Worm (Caenorhabditis elegans) whole organism, L1 larva: ENCODE data around the gene H17B01.2.

ENCODE experiments used
- C34B4.2 ChIP-seq: sonication (generic microtip); optimal IDR thresholded peaks from 2 replicates; lab custom pipeline; 2017; ENCODE audit warnings: mild to moderate bottlenecking, missing genetic modification characterization, missing compliant biosample characterization
- F16B12.6 ChIP-seq: fragments of 150-350 bp; optimal IDR thresholded peaks from 2 replicates; lab custom pipeline; 2014; ENCODE audit warnings: missing biosample characterization, missing genetic modification characterization
- Y116A8C.19 ChIP-seq: sonication (generic microtip); optimal IDR thresholded peaks from 2 replicates; lab custom pipeline; 2016; ENCODE audit warnings: missing compliant biosample characterization, missing genetic modification characterization, borderline replicate concordance
- aly-2 ChIP-seq: fragments of 150-350 bp; optimal IDR thresholded peaks from 2 replicates; lab custom pipeline; 2014; ENCODE audit warnings: missing biosample characterization, missing genetic modification characterization
- ama-1 ChIP-seq: fragments of 150-350 bp; optimal IDR thresholded peaks from 2 replicates; lab custom pipeline; 2014
- ceh-63 ChIP-seq: fragments of 200-800 bp; sonication (Bioruptor generic); optimal IDR thresholded peaks from 2 replicates; lab custom pipeline; 2018; ENCODE audit warnings: mild to moderate bottlenecking, missing genetic modification characterization, missing compliant biosample characterization
- ceh-8 ChIP-seq: fragments of 200-800 bp; sonication (Bioruptor generic); optimal IDR thresholded peaks from 2 replicates; lab custom pipeline; 2018; ENCODE audit warnings: mild to moderate bottlenecking, missing genetic modification characterization, moderate library complexity, missing compliant biosample characterization
- ceh-90 ChIP-seq: sonication (generic microtip); optimal IDR thresholded peaks from 2 replicates; lab custom pipeline; 2016; ENCODE audit warnings: missing genetic modification characterization, missing compliant biosample characterization
- dpl-1 ChIP-seq, 3 experiments: fragments of 150-350 bp in 2 of 3; sonication (generic microtip) in 1 of 3; optimal IDR thresholded peaks; 2 replicates each; lab custom pipeline; 2014 to 2017; ENCODE audit warnings: missing biosample characterization in 3 of 3, missing genetic modification characterization in 3 of 3, missing genetic modification reagents in 3 of 3
- dsc-1 ChIP-seq: sonication (generic microtip); optimal IDR thresholded peaks from 2 replicates; lab custom pipeline; 2016; ENCODE audit warnings: mild to moderate bottlenecking, missing genetic modification characterization, missing compliant biosample characterization
- efl-1 ChIP-seq, 4 experiments: fragments of 150-350 bp; optimal IDR thresholded peaks in 3 of 4; peaks in 1 of 4; 1 replicate in 1 of 4; 2 replicates in 3 of 4; lab custom pipeline; 2014; ENCODE audit warnings: missing biosample characterization in 2 of 4, missing genetic modification characterization in 2 of 4, missing genetic modification reagents in 2 of 4
- elt-2 ChIP-seq: sonication (generic microtip); optimal IDR thresholded peaks from 2 replicates; lab custom pipeline; 2016; ENCODE audit warnings: missing genetic modification characterization, mild to moderate bottlenecking, inconsistent platforms, missing compliant biosample characterization, missing genetic modification reagents
- elt-3 ChIP-seq, 6 experiments: fragments of 150-350 bp in 1 of 6; sonication (generic microtip); optimal IDR thresholded peaks; 2 replicates each; lab custom pipeline; 2017 to 2018; ENCODE audit warnings: missing biosample characterization in 6 of 6, missing genetic modification characterization in 6 of 6, inconsistent platforms in 1 of 6
- fkh-10 ChIP-seq: sonication (generic microtip); optimal IDR thresholded peaks from 2 replicates; lab custom pipeline; 2017; ENCODE audit warnings: missing biosample characterization, missing genetic modification reagents, missing genetic modification characterization
- fkh-4 ChIP-seq: sonication (generic microtip); optimal IDR thresholded peaks from 2 replicates; lab custom pipeline; 2016; ENCODE audit warnings: missing compliant biosample characterization, missing genetic modification characterization, borderline replicate concordance
- fos-1 ChIP-seq: fragments of 150-350 bp; optimal IDR thresholded peaks from 2 replicates; lab custom pipeline; 2014; ENCODE audit warnings: missing biosample characterization, missing genetic modification characterization
- grh-1 ChIP-seq: fragments of 200-800 bp; sonication (Bioruptor generic); IDR thresholded peaks from 2 replicates; pipeline ENCODE4 v1.3.6; 2022; ENCODE audit warnings: missing genetic modification reagents, missing genetic modification characterization, missing compliant biosample characterization
- hlh-4 ChIP-seq: sonication (generic microtip); optimal IDR thresholded peaks from 2 replicates; lab custom pipeline; 2016; ENCODE audit warnings: mild to moderate bottlenecking, missing genetic modification characterization, missing compliant biosample characterization
- hpl-2 ChIP-seq: fragments of 150-350 bp; optimal IDR thresholded peaks from 2 replicates; lab custom pipeline; 2014; ENCODE audit warnings: missing biosample characterization, missing genetic modification reagents, missing genetic modification characterization
- isw-1 ChIP-seq: fragments of 200-800 bp; sonication (Bioruptor generic); IDR thresholded peaks from 2 replicates; pipeline ENCODE4 v1.3.6; 2022; ENCODE audit warnings: missing genetic modification characterization, missing compliant biosample characterization
- lin-13 ChIP-seq: fragments of 150-350 bp; optimal IDR thresholded peaks from 2 replicates; lab custom pipeline; 2014; ENCODE audit warnings: missing biosample characterization, missing genetic modification reagents, missing genetic modification characterization
- lin-15B ChIP-seq: fragments of 150-350 bp; sonication (generic microtip); optimal IDR thresholded peaks from 3 replicates; lab custom pipeline; 2014; ENCODE audit warnings: missing biosample characterization, missing genetic modification characterization
- lin-35 ChIP-seq, 2 experiments: fragments of 150-350 bp; optimal IDR thresholded peaks; 2 replicates each; lab custom pipeline; 2014; ENCODE audit warnings: missing biosample characterization in 2 of 2, missing genetic modification characterization in 2 of 2, missing genetic modification reagents in 2 of 2
- lin-39 ChIP-seq: fragments of 150-350 bp; optimal IDR thresholded peaks from 2 replicates; lab custom pipeline; 2014; ENCODE audit warnings: missing biosample characterization, missing genetic modification reagents, missing genetic modification characterization
- lsy-2 ChIP-seq, 2 experiments: fragments of 150-350 bp; optimal IDR thresholded peaks; 2 replicates each; lab custom pipeline; 2014; ENCODE audit warnings: missing biosample characterization in 2 of 2, missing genetic modification characterization in 2 of 2
- mef-2 ChIP-seq: fragments of 150-350 bp; optimal IDR thresholded peaks from 2 replicates; lab custom pipeline; 2014; ENCODE audit warnings: missing biosample characterization, missing genetic modification characterization
- nhr-19 ChIP-seq: fragments of 200-800 bp; sonication (Bioruptor generic); conservative IDR thresholded peaks from 2 replicates; pipeline ENCODE4 v1.3.6; 2022; ENCODE audit warnings: missing genetic modification characterization, missing compliant biosample characterization
- nhr-20 ChIP-seq: sonication (generic microtip); optimal IDR thresholded peaks from 2 replicates; lab custom pipeline; 2016; ENCODE audit warnings: mild to moderate bottlenecking, missing genetic modification characterization, missing compliant biosample characterization
- nhr-237 ChIP-seq: fragments of 150-350 bp; optimal IDR thresholded peaks from 2 replicates; lab custom pipeline; 2014; ENCODE audit warnings: missing biosample characterization, missing genetic modification characterization
- nhr-76 ChIP-seq: sonication (generic microtip); optimal IDR thresholded peaks from 2 replicates; lab custom pipeline; 2017; ENCODE audit warnings: missing biosample characterization, missing genetic modification characterization
- nhr-77 ChIP-seq: fragments of 150-350 bp; optimal IDR thresholded peaks from 2 replicates; lab custom pipeline; 2014; ENCODE audit warnings: missing biosample characterization, missing genetic modification characterization
- nhr-85 ChIP-seq: sonication (generic microtip); peaks from one replicate; lab custom pipeline; 2016; ENCODE audit warnings: missing genetic modification characterization, inconsistent platforms, missing compliant biosample characterization
- nhr-90 ChIP-seq: sonication (generic microtip); optimal IDR thresholded peaks from 2 replicates; lab custom pipeline; 2016; ENCODE audit warnings: mild to moderate bottlenecking, missing genetic modification characterization, missing compliant biosample characterization; ENCODE audit not compliant: poor library complexity
- skn-1 ChIP-seq: fragments of 150-350 bp; optimal IDR thresholded peaks from 2 replicates; lab custom pipeline; 2014; ENCODE audit warnings: missing biosample characterization, missing genetic modification characterization
- snpc-4 ChIP-seq: fragments of 150-350 bp; optimal IDR thresholded peaks from 2 replicates; lab custom pipeline; 2014; ENCODE audit warnings: missing biosample characterization, missing genetic modification characterization
- snu-23 ChIP-seq: sonication (generic microtip); optimal IDR thresholded peaks from 2 replicates; lab custom pipeline; 2016; ENCODE audit warnings: missing genetic modification characterization, missing compliant biosample characterization
- swsn-7 ChIP-seq: sonication (generic microtip); optimal IDR thresholded peaks from 2 replicates; lab custom pipeline; 2016; ENCODE audit warnings: missing genetic modification characterization, missing compliant biosample characterization
- unc-130 ChIP-seq: fragments of 150-350 bp; optimal IDR thresholded peaks from 2 replicates; lab custom pipeline; 2017; ENCODE audit warnings: missing biosample characterization, missing genetic modification characterization, inconsistent platforms
- unc-62 ChIP-seq: fragments of 150-350 bp; optimal IDR thresholded peaks from 2 replicates; lab custom pipeline; 2014; ENCODE audit warnings: missing biosample characterization, missing genetic modification reagents, missing genetic modification characterization
- xbp-1 ChIP-seq: sonication (generic microtip); optimal IDR thresholded peaks from 2 replicates; lab custom pipeline; 2016; ENCODE audit warnings: missing genetic modification characterization, missing compliant biosample characterization
- ztf-4 ChIP-seq: fragments of 150-350 bp; optimal IDR thresholded peaks from 2 replicates; lab custom pipeline; 2014; ENCODE audit warnings: missing biosample characterization, missing genetic modification characterization

The H17B01.2 gene

ce11 chrII:1470515-1470966 lies at the start of gene H17B01.2:
Gene H17B01.2, plus strand, starts transcription at chrII:1470565.
- TF ChIP-seq fkh-4 (tag; lab: Kevin White, UChicago) (no peak), Y116A8C.19 (tag; lab: Kevin White, UChicago) (no peak), fkh-10 (no peak), lin-13 (GFP tag; lab: Kevin White, UChicago) (no peak), snpc-4 (no peak)
- TF ChIP-seq, all 84 proteins: peak for 0

ce11 chrII:1420806-1421463 lies 49.4 kb upstream of the H17B01.2 start:
- no peak for TF ChIP-seq mef-2 (tag; lab: Kevin White, UChicago)
- no peak for TF ChIP-seq grh-1 (GFP tag; lab: Robert Waterston, UW)

- TF ChIP-seq efl-1 (optimal IDR thresholded peaks at IDR 0.05; lab: Kevin White, UChicago) (no peak), efl-1 (GFP tag; optimal IDR thresholded peaks at IDR 0.05 in 1 of 2; lab: Kevin White, UChicago) (peak in 1 of 2 experiments; percentile 33), Y116A8C.19 (tag; lab: Kevin White, UChicago) (no peak)
Measured at ce11 chrII:1423660-1424059, 46.7 kb upstream of the H17B01.2 start, which contains the start of gene Y51H7C.10. Gene Y51H7C.10, minus strand, starts transcription at chrII:1423760.

ce11 chrII:1436715-1437114 lies 33.6 kb upstream of the H17B01.2 start:
- TF ChIP-seq ceh-8 (GFP tag; lab: Kevin White, UChicago): no peak
- no peak for TF ChIP-seq elt-2
- TF ChIP-seq nhr-19: no peak
- TF ChIP-seq hlh-4 (tag; lab: Kevin White, UChicago): no peak
- TF ChIP-seq ceh-90 (tag; lab: Kevin White, UChicago): no peak
- TF ChIP-seq nhr-20: no peak
- no peak for TF ChIP-seq fos-1 (tag; lab: Kevin White, UChicago)
- no peak for TF ChIP-seq fkh-4 (tag; lab: Kevin White, UChicago)
- TF ChIP-seq ceh-63 (GFP tag; lab: Kevin White, UChicago): no peak
- no peak for TF ChIP-seq lin-13 (GFP tag; lab: Kevin White, UChicago)
- TF ChIP-seq lin-15B (tag; lab: Kevin White, UChicago): no peak
- TF ChIP-seq ztf-4: no peak
- TF ChIP-seq hpl-2: no peak
- TF ChIP-seq nhr-237 (tag; lab: Kevin White, UChicago): no peak
- no peak for TF ChIP-seq efl-1 (optimal IDR thresholded peaks at IDR 0.05; lab: Kevin White, UChicago)
- no peak for TF ChIP-seq efl-1 (GFP tag; optimal IDR thresholded peaks at IDR 0.05 in 1 of 2; lab: Kevin White, UChicago)
- TF ChIP-seq lsy-2 (tag; optimal IDR thresholded peaks at IDR 0.05; lab: Kevin White, UChicago): no peak
- no peak for TF ChIP-seq dsc-1 (tag; lab: Kevin White, UChicago)
- TF ChIP-seq nhr-76 (tag; lab: Kevin White, UChicago): no peak

- TF ChIP-seq nhr-85 (tag; lab: Kevin White, UChicago) (peak; percentile 56), unc-62 (GFP tag; lab: Kevin White, UChicago) (no peak), snu-23 (GFP tag; lab: Kevin White, UChicago) (peak; percentile 53), efl-1 (optimal IDR thresholded peaks at IDR 0.05; lab: Kevin White, UChicago) (peak; percentile 92 to 93), efl-1 (GFP tag; optimal IDR thresholded peaks at IDR 0.05 in 1 of 2; lab: Kevin White, UChicago) (peak; percentile 92 to 99), C34B4.2 (tag; lab: Kevin White, UChicago) (no peak), aly-2 (tag; lab: Kevin White, UChicago) (no peak), isw-1 (peak; percentile 39), dpl-1 (GFP tag; optimal IDR thresholded peaks at IDR 0.05; lab: Kevin White, UChicago) (peak; percentile 82 to 94 (median 92)), ama-1 (no peak), skn-1 (tag; lab: Kevin White, UChicago) (peak; percentile 62), xbp-1 (tag; lab: Kevin White, UChicago) (peak; percentile 24), ceh-8 (GFP tag; lab: Kevin White, UChicago) (no peak), lin-15B (tag; lab: Kevin White, UChicago) (peak; percentile 26), nhr-90 (tag; lab: Kevin White, UChicago) (peak; percentile 12), lin-35 (GFP tag; optimal IDR thresholded peaks at IDR 0.05; lab: Kevin White, UChicago) (peak; percentile 87 to 96), swsn-7 (tag; lab: Kevin White, UChicago) (peak; percentile 17), elt-3 (tag; optimal IDR thresholded peaks at IDR 0.05; lab: Kevin White, UChicago) (peak in 1 of 6 experiments; percentile 13), unc-130 (peak; percentile 19), lin-39 (tag; lab: Kevin White, UChicago) (peak; percentile 23), nhr-20 (peak; percentile 67), F16B12.6 (peak; percentile 46), nhr-77 (tag; lab: Kevin White, UChicago) (peak; percentile 9)
Measured at ce11 chrII:1437449-1438335, 32.7 kb upstream of the H17B01.2 start, which contains the start of gene nol-6. Gene nol-6, minus strand, starts transcription at chrII:1437499.
